Fruit fly (Drosophila melanogaster): Measurements from ENCODE around the gene Calx.

The Calx gene

dm6 chr3R:20955932-20956636 is 21.9 kb upstream of the Calx start (continued):
- TF ChIP-seq CG7372 (GFP tag; IDR thresholded peaks at IDR 0.05) (no peak), Hr51 (GFP tag; optimal IDR thresholded peaks at IDR 0.05) (peak in 1 of 2 experiments; percentile 26), CoRest (tag; optimal IDR thresholded peaks at IDR 0.05) (peak; percentile 2), dimm (GFP tag; IDR thresholded peaks at IDR 0.05) (no peak), sim (GFP tag; IDR thresholded peaks at IDR 0.05) (no peak), CG2129 (GFP tag; IDR thresholded peaks at IDR 0.05; ENCODE audit: partially characterized antibody) (no peak), Med (GFP tag) (peak; percentile 85), nmo (GFP tag; optimal IDR thresholded peaks at IDR 0.05) (peak; percentile 8), CG4820 (GFP tag; optimal IDR thresholded peaks at IDR 0.05) (no peak), MBD-R2 (GFP tag; IDR thresholded peaks at IDR 0.05) (peak; percentile 9; the same call in 1 of the 2 replicates), otp (GFP tag; IDR thresholded peaks at IDR 0.05) (no peak), unpg (GFP tag; optimal IDR thresholded peaks at IDR 0.05) (no peak), tin (GFP tag; optimal IDR thresholded peaks at IDR 0.05) (no peak), Kr (GFP tag; optimal IDR thresholded peaks at IDR 0.05) (no peak), CG6272 (GFP tag; IDR thresholded peaks at IDR 0.05) (no peak), Dip3 (GFP tag; optimal IDR thresholded peaks at IDR 0.05) (no peak), lmd (GFP tag; IDR thresholded peaks at IDR 0.05) (no peak), CG8359 (GFP tag; optimal IDR thresholded peaks at IDR 0.05; ENCODE audit: borderline replicate concordance) (no peak), HHEX (GFP tag; optimal IDR thresholded peaks at IDR 0.05) (no peak), CG1603 (tag; optimal IDR thresholded peaks at IDR 0.05) (no peak), CG9215 (GFP tag; IDR thresholded peaks at IDR 0.05) (no peak), Deaf1 (tag; optimal IDR thresholded peaks at IDR 0.05) (no peak), eyg (GFP tag; optimal IDR thresholded peaks at IDR 0.05) (no peak), Awh (GFP tag; IDR thresholded peaks at IDR 0.05) (no peak), CG1647 (GFP tag; optimal IDR thresholded peaks at IDR 0.05) (no peak), so (GFP tag; IDR thresholded peaks at IDR 0.05) (no peak), CG13123 (GFP tag; optimal IDR thresholded peaks at IDR 0.05) (no peak), sug (tag; optimal IDR thresholded peaks at IDR 0.05) (no peak), btn (GFP tag; optimal IDR thresholded peaks at IDR 0.05) (no peak), Sox102F (GFP tag; optimal IDR thresholded peaks at IDR 0.05) (peak; percentile 4), bigmax (GFP tag; optimal IDR thresholded peaks at IDR 0.05) (no peak), CG11456 (GFP tag; IDR thresholded peaks at IDR 0.05) (no peak), BtbVII (GFP tag; optimal IDR thresholded peaks at IDR 0.05) (no peak), Bteb2 (GFP tag; optimal IDR thresholded peaks at IDR 0.05) (no peak), MTF-1 (GFP tag; optimal IDR thresholded peaks at IDR 0.05; ENCODE audit: borderline replicate concordance) (no peak), dmrt99B (tag; optimal IDR thresholded peaks at IDR 0.05) (peak; percentile 35), sc (optimal IDR thresholded peaks at IDR 0.05) (no peak), sc (GFP tag; optimal IDR thresholded peaks at IDR 0.05) (no peak), klu (GFP tag; IDR thresholded peaks at IDR 0.05) (no peak), Rfx (GFP tag; IDR thresholded peaks at IDR 0.05) (no peak), ken (GFP tag; IDR thresholded peaks at IDR 0.05) (no peak), mirr (GFP tag; optimal IDR thresholded peaks at IDR 0.05) (no peak), Taf1 (GFP tag; IDR thresholded peaks at IDR 0.05) (no peak), PHDP (tag; optimal IDR thresholded peaks at IDR 0.05) (no peak), Ets65A (GFP tag) (peak; percentile 29), CG15269 (tag; optimal IDR thresholded peaks at IDR 0.05) (no peak), Six4 (GFP tag; optimal IDR thresholded peaks at IDR 0.05) (no peak), CG33213 (GFP tag; optimal IDR thresholded peaks at IDR 0.05) (no peak), CG10959 (GFP tag; IDR thresholded peaks at IDR 0.05) (no peak), Dref (GFP tag; IDR thresholded peaks at IDR 0.05) (no peak), CG7963 (GFP tag; IDR thresholded peaks at IDR 0.05; ENCODE audit: partially characterized antibody) (no peak)
